Worm (Caenorhabditis elegans): ENCODE measurements around the gene str-199.

- TF ChIP-seq ceh-18 (tag; optimal IDR thresholded peaks at IDR 0.05) = no peak
- no peak for TF ChIP-seq sox-4 (tag; optimal IDR thresholded peaks at IDR 0.05)
- no peak for TF ChIP-seq pqm-1 (tag; optimal IDR thresholded peaks at IDR 0.05)
- no peak for TF ChIP-seq tbx-2 (tag; optimal IDR thresholded peaks at IDR 0.05)
- TF ChIP-seq hlh-6 (tag; optimal IDR thresholded peaks at IDR 0.05) = no peak
Measured at ce11 chrV:17226119-17226518, 35.8 kb upstream of the str-199 start, which contains the start of gene srh-112.

Measured in whole organism, late embryonic.